Worm (Caenorhabditis elegans): ENCODE measurements around the gene vrk-1.

DNA sequence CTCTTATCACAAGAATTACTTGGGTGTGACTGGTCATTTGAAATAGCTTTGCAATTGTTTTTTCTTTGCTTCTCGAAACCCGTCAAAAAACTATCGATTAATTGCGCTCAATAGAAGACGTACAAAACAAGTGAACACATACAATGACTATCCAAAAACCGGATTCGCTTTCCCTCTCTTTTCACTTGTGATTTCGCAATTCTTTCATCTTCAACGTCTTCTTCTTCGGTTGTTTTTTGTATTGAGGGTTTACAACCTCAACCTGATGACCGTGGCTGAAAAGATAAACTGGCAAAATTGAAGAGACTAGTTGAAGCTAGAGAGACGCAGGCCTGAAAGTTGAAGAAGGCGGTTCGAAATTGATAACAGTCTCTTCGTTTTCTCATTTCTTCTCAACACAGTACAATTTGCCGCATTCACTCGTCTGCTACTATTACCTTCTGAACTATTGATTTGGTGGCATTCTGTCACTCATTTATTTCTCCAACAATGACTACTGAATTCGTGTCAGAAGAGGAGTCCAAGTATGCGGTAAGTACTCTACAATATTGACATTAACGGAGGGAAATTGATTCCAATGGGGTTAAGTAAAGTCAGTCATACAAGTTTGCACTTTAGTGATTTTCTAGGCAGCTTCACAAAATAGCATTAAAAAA is 35.7 kb upstream of the vrk-1 start:
- TF ChIP-seq hlh-6 (tag; optimal IDR thresholded peaks at IDR 0.05) (no peak), ceh-22 (tag; optimal IDR thresholded peaks at IDR 0.05) (no peak), hlh-8 (tag; optimal IDR thresholded peaks at IDR 0.05) (no peak)
